Worm (Caenorhabditis elegans): Measurements from ENCODE around the gene ndab-2.

DNA sequence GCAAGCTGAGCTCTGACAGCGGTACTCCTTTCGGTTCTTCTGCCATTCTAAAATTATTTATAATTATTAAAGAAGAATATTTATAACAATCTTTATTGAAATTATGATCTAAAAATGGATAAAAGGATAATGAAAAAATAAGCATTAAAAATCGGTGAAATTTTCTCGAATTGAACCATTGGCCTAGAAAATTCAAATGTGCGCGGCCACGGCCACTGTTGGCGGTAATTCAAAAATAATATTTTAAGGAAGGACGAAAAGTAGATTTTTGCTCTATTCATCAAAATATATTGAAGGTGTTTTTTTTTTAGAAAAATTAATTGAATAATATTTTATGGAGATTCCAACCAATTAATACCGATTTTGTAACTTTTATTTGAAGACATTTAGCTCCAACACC lies 18.3 kb downstream of the ndab-2 start, which contains the start of gene pfd-5:
- TF ChIP-seq pat-9 (tag; optimal IDR thresholded peaks at IDR 0.05), result no peak
- TF ChIP-seq tbx-2 (tag; optimal IDR thresholded peaks at IDR 0.05), result peak; percentile 87
- TF ChIP-seq ama-1 (optimal IDR thresholded peaks at IDR 0.05), result no peak
